Fruit fly (Drosophila melanogaster) whole organism, prepupa: ENCODE data around the gene superdeath.

Experiments
- CG10631 ChIP-seq: fragments of 200-800 bp; sonication (Bioruptor generic); optimal IDR thresholded peaks from 2 replicates; lab custom pipeline; 2016; ENCODE audit warnings: missing biosample characterization, missing genetic modification characterization
- CG10669 ChIP-seq: fragments of 200-800 bp; sonication (Bioruptor generic); optimal IDR thresholded peaks from 3 replicates; lab custom pipeline; 2018; ENCODE audit warnings: missing biosample characterization, mild to moderate bottlenecking, missing genetic modification characterization, moderate library complexity
- CG11294 ChIP-seq: fragments of 200-800 bp; sonication (Bioruptor generic); IDR thresholded peaks from 2 replicates; pipeline ENCODE4 v1.3.6; 2022; ENCODE audit warnings: missing biosample characterization, missing genetic modification characterization
- CG11762 ChIP-seq: fragments of 200-800 bp; sonication (Bioruptor generic); optimal IDR thresholded peaks from 3 replicates; lab custom pipeline; 2016; ENCODE audit warnings: missing biosample characterization, missing genetic modification characterization; ENCODE audit not compliant: insufficient read depth
- CG11902 ChIP-seq: fragments of 200-800 bp; sonication (Bioruptor generic); optimal IDR thresholded peaks from 3 replicates; lab custom pipeline; 2016; ENCODE audit warnings: missing biosample characterization, missing genetic modification characterization
- CG15336 ChIP-seq: fragments of 200-800 bp; sonication (Bioruptor generic); IDR thresholded peaks from 2 replicates; pipeline ENCODE4 v1.3.6; 2022; ENCODE audit warnings: missing biosample characterization, missing genetic modification characterization
- CG1621 ChIP-seq: fragments of 200-800 bp; sonication (Bioruptor generic); optimal IDR thresholded peaks from 3 replicates; lab custom pipeline; 2018; ENCODE audit warnings: missing biosample characterization, mild to moderate bottlenecking, missing genetic modification characterization
- CG16779 ChIP-seq: fragments of 200-800 bp; sonication (Bioruptor generic); optimal IDR thresholded peaks from 3 replicates; lab custom pipeline; 2017; ENCODE audit warnings: missing biosample characterization, mild to moderate bottlenecking, missing genetic modification characterization
- CG3032 ChIP-seq: fragments of 200-800 bp; optimal IDR thresholded peaks from 2 replicates; lab custom pipeline; 2019; ENCODE audit warnings: missing biosample characterization, mild to moderate bottlenecking, missing genetic modification characterization, moderate library complexity
- CG31627 ChIP-seq: fragments of 200-800 bp; sonication (Bioruptor generic); optimal IDR thresholded peaks from 3 replicates; lab custom pipeline; 2016; ENCODE audit warnings: missing biosample characterization, missing genetic modification characterization
- CG32006 ChIP-seq: fragments of 200-800 bp; sonication (Bioruptor generic); optimal IDR thresholded peaks from 3 replicates; lab custom pipeline; 2017; ENCODE audit warnings: missing biosample characterization, mild to moderate bottlenecking, missing genetic modification characterization
- CG34406 ChIP-seq: fragments of 200-800 bp; sonication (Bioruptor generic); optimal IDR thresholded peaks from 3 replicates; lab custom pipeline; 2016; ENCODE audit warnings: missing biosample characterization, missing genetic modification characterization
- CG3919 ChIP-seq: fragments of 200-800 bp; sonication (Bioruptor generic); optimal IDR thresholded peaks from 3 replicates; lab custom pipeline; 2016; ENCODE audit warnings: missing biosample characterization, missing genetic modification characterization
- CG4318 ChIP-seq: fragments of 200-800 bp; sonication (Bioruptor generic); optimal IDR thresholded peaks from 3 replicates; lab custom pipeline; 2017; ENCODE audit warnings: missing biosample characterization, mild to moderate bottlenecking, missing genetic modification characterization
- CG6163 ChIP-seq: fragments of 200-800 bp; sonication (Bioruptor generic); IDR thresholded peaks from 3 replicates; pipeline ENCODE4 v1.3.6; 2022; ENCODE audit warnings: missing biosample characterization, missing genetic modification characterization
- CG6276 ChIP-seq: fragments of 200-800 bp; sonication (Bioruptor generic); optimal IDR thresholded peaks from 2 replicates; lab custom pipeline; 2017; ENCODE audit warnings: missing biosample characterization, mild to moderate bottlenecking, missing genetic modification characterization
- CG6792 ChIP-seq: fragments of 200-800 bp; sonication (Bioruptor generic); optimal IDR thresholded peaks from 3 replicates; lab custom pipeline; 2016; ENCODE audit warnings: missing biosample characterization, missing genetic modification characterization
- CG6808 ChIP-seq: fragments of 200-800 bp; sonication (Bioruptor generic); optimal IDR thresholded peaks from 3 replicates; lab custom pipeline; 2017; ENCODE audit warnings: missing biosample characterization, missing genetic modification characterization, mild to moderate bottlenecking, moderate library complexity, missing genetic modification reagents
- CG6854 ChIP-seq: fragments of 200-800 bp; sonication (Bioruptor generic); optimal IDR thresholded peaks from 2 replicates; lab custom pipeline; 2017; ENCODE audit warnings: missing biosample characterization, mild to moderate bottlenecking, missing genetic modification characterization
- CG8119 ChIP-seq: fragments of 200-800 bp; sonication (Bioruptor generic); IDR thresholded peaks from 3 replicates; pipeline ENCODE4 v1.3.6; 2022; ENCODE audit warnings: missing biosample characterization, missing genetic modification characterization
- CG8319 ChIP-seq: fragments of 200-800 bp; sonication (Bioruptor generic); optimal IDR thresholded peaks from 3 replicates; lab custom pipeline; 2016; ENCODE audit warnings: missing biosample characterization, missing genetic modification characterization
- CG9139 ChIP-seq: fragments of 200-800 bp; sonication (Bioruptor generic); optimal IDR thresholded peaks from 3 replicates; lab custom pipeline; 2017; ENCODE audit warnings: missing biosample characterization, mild to moderate bottlenecking, missing genetic modification characterization
- Eip75B ChIP-seq: fragments of 200-800 bp; sonication (Bioruptor generic); optimal IDR thresholded peaks from 3 replicates; lab custom pipeline; 2016; ENCODE audit warnings: missing biosample characterization, missing genetic modification characterization
- Eip78C ChIP-seq: fragments of 200-800 bp; sonication (Bioruptor generic); peaks from one replicate; lab custom pipeline; 2016; ENCODE audit warnings: missing biosample characterization, missing genetic modification characterization
- Eip93F ChIP-seq: fragments of 200-800 bp; sonication (Bioruptor generic); optimal IDR thresholded peaks from 2 replicates; lab custom pipeline; 2016; ENCODE audit warnings: missing biosample characterization, mild to moderate bottlenecking, missing genetic modification characterization
- Gug ChIP-seq: fragments of 200-800 bp; sonication (Bioruptor generic); IDR thresholded peaks from 2 replicates; pipeline ENCODE4 v1.3.6; 2022; ENCODE audit warnings: missing biosample characterization, missing genetic modification characterization
- Lpt ChIP-seq: fragments of 200-800 bp; sonication (Bioruptor generic); optimal IDR thresholded peaks from 3 replicates; lab custom pipeline; 2016; ENCODE audit warnings: missing biosample characterization, missing genetic modification characterization
- Smox ChIP-seq: fragments of 200-800 bp; sonication (Bioruptor generic); optimal IDR thresholded peaks from 3 replicates; lab custom pipeline; 2016; ENCODE audit warnings: missing biosample characterization, missing genetic modification characterization
- Sox102F ChIP-seq: fragments of 200-800 bp; sonication (Bioruptor generic); optimal IDR thresholded peaks from 2 replicates; lab custom pipeline; 2016; ENCODE audit warnings: missing biosample characterization, mild to moderate bottlenecking, missing genetic modification characterization
- Sox14 ChIP-seq: fragments of 200-800 bp; sonication (Bioruptor generic); optimal IDR thresholded peaks from 3 replicates; lab custom pipeline; 2016; ENCODE audit warnings: missing biosample characterization, missing genetic modification characterization
- Sox15 ChIP-seq: fragments of 200-800 bp; sonication (Bioruptor generic); optimal IDR thresholded peaks from 3 replicates; lab custom pipeline; 2016; ENCODE audit warnings: missing biosample characterization, missing genetic modification characterization
- achi ChIP-seq: fragments of 200-800 bp; sonication (Bioruptor generic); optimal IDR thresholded peaks from 3 replicates; lab custom pipeline; 2016; ENCODE audit warnings: missing biosample characterization, missing genetic modification characterization
- acj6 ChIP-seq: fragments of 200-800 bp; sonication (Bioruptor generic); optimal IDR thresholded peaks from 3 replicates; lab custom pipeline; 2016; ENCODE audit warnings: missing biosample characterization, missing genetic modification characterization
- dac ChIP-seq: fragments of 200-800 bp; sonication (Bioruptor generic); optimal IDR thresholded peaks from 2 replicates; lab custom pipeline; 2017; ENCODE audit warnings: missing biosample characterization, mild to moderate bottlenecking, missing genetic modification characterization
- dsx ChIP-seq: fragments of 200-800 bp; optimal IDR thresholded peaks from 3 replicates; lab custom pipeline; 2019; ENCODE audit warnings: missing biosample characterization, mild to moderate bottlenecking, missing genetic modification characterization, moderate library complexity; ENCODE audit not compliant: poor library complexity, severe bottlenecking
- eg ChIP-seq: fragments of 200-800 bp; sonication (Bioruptor generic); IDR thresholded peaks from 3 replicates; pipeline ENCODE4 v1.3.6; 2022; ENCODE audit warnings: missing biosample characterization, missing genetic modification characterization
- esn ChIP-seq: fragments of 200-800 bp; sonication (Bioruptor generic); optimal IDR thresholded peaks from 2 replicates; lab custom pipeline; 2016; ENCODE audit warnings: missing biosample characterization, mild to moderate bottlenecking, missing genetic modification characterization, moderate library complexity
- fd59A ChIP-seq: fragments of 200-800 bp; sonication (Bioruptor generic); optimal IDR thresholded peaks from 2 replicates; lab custom pipeline; 2017; ENCODE audit warnings: missing biosample characterization, mild to moderate bottlenecking, missing genetic modification characterization, missing genetic modification reagents
- fd85E ChIP-seq: fragments of 200-800 bp; sonication (Bioruptor generic); optimal IDR thresholded peaks from 3 replicates; lab custom pipeline; 2016; ENCODE audit warnings: missing biosample characterization, missing genetic modification characterization
- fkh ChIP-seq: fragments of 200-800 bp; sonication (Bioruptor generic); optimal IDR thresholded peaks from 3 replicates; lab custom pipeline; 2017; ENCODE audit warnings: missing biosample characterization, mild to moderate bottlenecking, missing genetic modification characterization, moderate library complexity
- lz ChIP-seq: fragments of 200-800 bp; sonication (Bioruptor generic); optimal IDR thresholded peaks from 3 replicates; lab custom pipeline; 2016; ENCODE audit warnings: missing biosample characterization, missing genetic modification characterization
- net ChIP-seq: fragments of 200-800 bp; sonication (Bioruptor generic); optimal IDR thresholded peaks from 3 replicates; lab custom pipeline; 2016; ENCODE audit warnings: missing biosample characterization, missing genetic modification characterization
- pdm3 ChIP-seq: fragments of 200-800 bp; sonication (Bioruptor generic); optimal IDR thresholded peaks from 3 replicates; lab custom pipeline; 2016; ENCODE audit warnings: missing biosample characterization, missing genetic modification characterization
- salr ChIP-seq, 2 experiments: fragments of 200-800 bp; sonication (Bioruptor generic); optimal IDR thresholded peaks; 3 replicates each; lab custom pipeline; 2016 to 2018; ENCODE audit warnings: missing biosample characterization in 2 of 2, missing genetic modification characterization in 2 of 2, mild to moderate bottlenecking in 1 of 2
- ss ChIP-seq, 2 experiments: fragments of 200-800 bp; sonication (Bioruptor generic); optimal IDR thresholded peaks; 2 replicates in 1 of 2; 3 replicates in 1 of 2; lab custom pipeline; 2017 to 2018; ENCODE audit warnings: mild to moderate bottlenecking in 2 of 2, missing biosample characterization in 2 of 2, missing genetic modification characterization in 2 of 2, moderate library complexity in 1 of 2
- svp ChIP-seq: fragments of 200-800 bp; sonication (Bioruptor generic); peaks from one replicate; lab custom pipeline; 2016; ENCODE audit warnings: missing biosample characterization, missing genetic modification characterization
- topi ChIP-seq: fragments of 200-800 bp; sonication (Bioruptor generic); optimal IDR thresholded peaks from 3 replicates; lab custom pipeline; 2016; ENCODE audit warnings: missing biosample characterization, missing genetic modification characterization
- vri ChIP-seq: fragments of 200-800 bp; sonication (Bioruptor generic); optimal IDR thresholded peaks from 3 replicates; lab custom pipeline; 2016; ENCODE audit warnings: missing biosample characterization, mild to moderate bottlenecking, missing genetic modification characterization

The superdeath gene

DNA sequence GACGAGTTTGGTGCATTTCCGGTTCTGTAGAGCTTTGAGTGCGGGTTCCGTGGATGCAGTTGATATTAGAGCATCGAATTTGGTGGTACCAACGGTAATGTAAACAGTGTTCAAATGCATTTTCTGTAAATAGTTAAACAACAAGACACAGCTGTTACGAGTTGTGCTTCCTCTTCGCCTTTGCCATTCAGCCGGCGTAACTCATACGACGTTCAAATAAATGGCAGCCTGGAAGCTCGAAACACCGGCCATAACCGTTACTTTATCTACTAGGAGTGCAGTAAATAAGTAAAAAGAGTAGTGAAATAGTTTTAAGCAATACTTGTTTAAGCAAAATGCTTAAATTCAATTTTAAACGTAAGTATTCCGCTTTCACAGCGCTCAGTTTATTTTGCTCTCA lies at the start of gene superdeath, which contains the start of gene Alg13:
TSS of gene superdeath (plus strand) at position 256 of the 400 bp plus-strand sequence.
TSS of gene Alg13 (minus strand) at position 167 of the 400 bp plus-strand sequence.
- peak; percentile 82 for TF ChIP-seq fkh (GFP tag; lab: Kevin White, UChicago)
- no peak for TF ChIP-seq Lpt

DNA sequence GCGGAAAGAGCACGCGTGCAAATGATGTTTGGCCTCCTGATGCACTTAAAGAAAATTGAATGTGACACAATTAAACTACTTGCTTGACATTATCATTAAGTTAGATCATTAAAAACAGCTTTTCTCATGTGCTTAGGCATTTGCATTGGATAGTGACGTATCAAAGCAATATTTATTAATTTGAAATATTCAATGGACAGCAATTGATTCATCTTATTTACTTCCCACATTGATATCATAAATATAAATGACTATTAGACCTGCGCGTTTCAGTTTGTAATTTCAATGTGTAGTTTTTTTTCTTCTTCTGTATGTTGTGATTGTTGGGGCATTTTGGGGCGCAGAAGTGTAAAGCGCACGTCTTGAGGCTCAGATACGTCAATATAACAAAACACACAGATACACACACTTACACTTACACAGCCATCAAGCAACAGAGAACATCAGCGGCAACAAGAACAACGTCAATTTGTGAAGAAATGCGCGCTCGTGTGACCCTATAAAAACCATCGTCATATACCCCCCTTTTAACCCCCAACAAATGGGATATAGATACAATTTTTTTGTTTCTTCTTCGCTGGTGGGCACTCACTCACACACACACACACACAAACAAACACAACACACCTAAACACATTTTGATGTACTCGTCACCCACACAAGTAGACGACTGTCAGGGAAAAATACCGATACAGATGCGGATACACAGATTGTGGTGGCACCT lies 49.4 kb upstream of the superdeath start:
- peak; percentile 77 for TF ChIP-seq esn (GFP tag; lab: Kevin White, UChicago)
- TF ChIP-seq CG3919 (GFP tag; lab: Kevin White, UChicago) = peak; percentile 52
- peak; percentile 12 for TF ChIP-seq dsx
- TF ChIP-seq CG32006 = peak; percentile 66
- TF ChIP-seq pdm3 = peak; percentile 67
- no peak for TF ChIP-seq dac (GFP tag; lab: Kevin White, UChicago)
- TF ChIP-seq Sox14 (GFP tag; lab: Kevin White, UChicago) = peak; percentile 61
- TF ChIP-seq CG3032 (tag; lab: Kevin White, UChicago) = peak; percentile 45
- peak; percentile 41 for TF ChIP-seq net (GFP tag; lab: Kevin White, UChicago)
- TF ChIP-seq Sox102F (GFP tag; lab: Kevin White, UChicago) = peak; percentile 65
- peak; percentile 20 for TF ChIP-seq CG11902 (GFP tag; lab: Kevin White, UChicago)
- TF ChIP-seq CG34406 (GFP tag; lab: Kevin White, UChicago) = peak; percentile 58
- TF ChIP-seq CG31627 (GFP tag; lab: Kevin White, UChicago) = peak; percentile 49
- peak; percentile 63 for TF ChIP-seq acj6 (GFP tag; lab: Kevin White, UChicago)
- TF ChIP-seq CG6163 (GFP tag; lab: Robert Waterston, UW) = 0 out of 3 replicates have a peak, but pooled peaks have one; percentile 24
- TF ChIP-seq Smox (GFP tag; lab: Kevin White, UChicago) = peak; percentile 62
- TF ChIP-seq CG9139 (GFP tag; lab: Kevin White, UChicago) = no peak
- peak; percentile 54 for TF ChIP-seq CG15336
- TF ChIP-seq CG8119 (GFP tag; lab: Robert Waterston, UW) = peak; percentile 29; the same call in 2 of the 3 replicates
- TF ChIP-seq CG6808 = peak; percentile 4
- peak; percentile 52 for TF ChIP-seq Eip75B (GFP tag; lab: Kevin White, UChicago)
- TF ChIP-seq salr (GFP tag; optimal IDR thresholded peaks at IDR 0.05; lab: Kevin White, UChicago) = peak in 1 of 2 experiments; percentile 46
- TF ChIP-seq lz (GFP tag; lab: Kevin White, UChicago) = peak; percentile 64
- TF ChIP-seq CG6792 (GFP tag; lab: Kevin White, UChicago) = peak; percentile 39
- peak; percentile 31 for TF ChIP-seq CG6276
- TF ChIP-seq ss (GFP tag; optimal IDR thresholded peaks at IDR 0.05; lab: Kevin White, UChicago) = no peak
- TF ChIP-seq CG1621 (tag; lab: Kevin White, UChicago) = no peak
- TF ChIP-seq Eip78C (GFP tag; lab: Kevin White, UChicago) = peak; percentile 89
- peak; percentile 59 for TF ChIP-seq CG10669
- peak; percentile 16 for TF ChIP-seq CG8319 (GFP tag; lab: Kevin White, UChicago)
- no peak for TF ChIP-seq CG16779 (tag; lab: Kevin White, UChicago)
- TF ChIP-seq svp (GFP tag; lab: Kevin White, UChicago) = peak; percentile 89
- peak; percentile 27 for TF ChIP-seq fd59A (GFP tag; lab: Kevin White, UChicago)
- TF ChIP-seq CG11294 (GFP tag; lab: Robert Waterston, UW) = peak; percentile 9; the same call in 1 of the 2 replicates
- TF ChIP-seq CG4318 = no peak
- peak; percentile 65 for TF ChIP-seq topi
- TF ChIP-seq Sox15 = peak; percentile 11
- TF ChIP-seq CG11762 (GFP tag; lab: Kevin White, UChicago) = peak; percentile 38
- peak; percentile 29 for TF ChIP-seq vri (GFP tag; lab: Kevin White, UChicago)
- no peak for TF ChIP-seq Eip93F (GFP tag; lab: Kevin White, UChicago)
- TF ChIP-seq CG6854 = no peak
- TF ChIP-seq Gug = no peak; the same call in 1 of the 2 replicates
- peak; percentile 59 for TF ChIP-seq achi (GFP tag; lab: Kevin White, UChicago)
- TF ChIP-seq eg (GFP tag; lab: Robert Waterston, UW) = peak; percentile 57; the same call in 2 of the 3 replicates
- TF ChIP-seq CG10631 (GFP tag; lab: Kevin White, UChicago) = peak; percentile 56
- no peak for TF ChIP-seq fd85E
